Fruit fly (Drosophila melanogaster) whole organism, embryonic: ENCODE data around the gene CG17744.

Source experiments
- Ada2b ChIP-seq: fragments of 200-800 bp; sonication (Bioruptor generic); IDR thresholded peaks from 2 replicates; pipeline ENCODE4 v1.3.6; 2022; ENCODE audit warnings: missing biosample characterization, missing genetic modification characterization
- Antp ChIP-seq: fragments of 200-800 bp; sonication (Bioruptor generic); optimal IDR thresholded peaks from 3 replicates; lab custom pipeline; 2016; ENCODE audit warnings: missing biosample characterization, missing genetic modification characterization
- BEAF-32 ChIP-seq: fragments of 200-800 bp; sonication (Bioruptor generic); optimal IDR thresholded peaks from 3 replicates; lab custom pipeline; 2017; ENCODE audit warnings: missing biosample characterization, missing genetic modification characterization, mild to moderate bottlenecking, moderate library complexity, missing genetic modification reagents
- Bgb ChIP-seq: fragments of 200-800 bp; sonication (Bioruptor generic); IDR thresholded peaks from 2 replicates; pipeline ENCODE4 v1.3.6; 2022; ENCODE audit warnings: missing biosample characterization, missing genetic modification characterization; ENCODE audit not compliant: partially characterized antibody
- CG10209 ChIP-seq: fragments of 200-800 bp; sonication (Bioruptor generic); optimal IDR thresholded peaks from 3 replicates; lab custom pipeline; 2017; ENCODE audit warnings: missing biosample characterization, mild to moderate bottlenecking, missing genetic modification characterization, missing genetic modification reagents
- CG1024 ChIP-seq: fragments of 200-800 bp; sonication (Bioruptor generic); IDR thresholded peaks from 2 replicates; pipeline ENCODE4 v1.3.6; 2022; ENCODE audit warnings: missing biosample characterization, missing genetic modification characterization
- CG10654 ChIP-seq: fragments of 200-800 bp; sonication (Bioruptor generic); optimal IDR thresholded peaks from 2 replicates; lab custom pipeline; 2016; ENCODE audit warnings: missing biosample characterization, missing genetic modification characterization
- CG12104 ChIP-seq: fragments of 200-800 bp; sonication (Bioruptor generic); optimal IDR thresholded peaks from 3 replicates; lab custom pipeline; 2016; ENCODE audit warnings: missing biosample characterization, missing genetic modification characterization
- CG15269 ChIP-seq: fragments of 200-800 bp; sonication (Bioruptor generic); optimal IDR thresholded peaks from 2 replicates; lab custom pipeline; 2018; ENCODE audit warnings: missing biosample characterization, mild to moderate bottlenecking, missing genetic modification characterization, moderate library complexity
- CG1602 ChIP-seq: fragments of 200-800 bp; sonication (Bioruptor generic); optimal IDR thresholded peaks from 3 replicates; lab custom pipeline; 2016; ENCODE audit warnings: missing biosample characterization, missing genetic modification characterization
- CG18011 ChIP-seq: fragments of 200-800 bp; sonication (Bioruptor generic); optimal IDR thresholded peaks from 2 replicates; lab custom pipeline; 2017; ENCODE audit warnings: missing biosample characterization, missing genetic modification characterization, mild to moderate bottlenecking, moderate library complexity, missing genotype
- CG18262 ChIP-seq: fragments of 200-800 bp; optimal IDR thresholded peaks from 3 replicates; lab custom pipeline; 2019; ENCODE audit warnings: missing biosample characterization, mild to moderate bottlenecking, missing genetic modification characterization, moderate library complexity
- CG2199 ChIP-seq: fragments of 200-800 bp; sonication (Bioruptor generic); IDR thresholded peaks from 3 replicates; pipeline ENCODE4 v1.3.6; 2022; ENCODE audit warnings: missing biosample characterization, missing genetic modification characterization
- CG31388 ChIP-seq: fragments of 200-800 bp; sonication (Bioruptor generic); optimal IDR thresholded peaks from 2 replicates; lab custom pipeline; 2016; ENCODE audit warnings: missing biosample characterization, missing genetic modification characterization
- CG32767 ChIP-seq: fragments of 200-800 bp; sonication (Bioruptor generic); IDR thresholded peaks from 2 replicates; pipeline ENCODE4 v1.3.6; 2022; ENCODE audit warnings: missing biosample characterization, missing genetic modification characterization
- CG3407 ChIP-seq: fragments of 200-800 bp; sonication (Bioruptor generic); optimal IDR thresholded peaks from 2 replicates; lab custom pipeline; 2018; ENCODE audit warnings: missing biosample characterization, mild to moderate bottlenecking, missing genetic modification characterization
- CG42726 ChIP-seq: fragments of 200-800 bp; sonication (Bioruptor generic); IDR thresholded peaks from 2 replicates; pipeline ENCODE4 v1.3.6; 2022; ENCODE audit warnings: missing biosample characterization, missing genetic modification characterization; ENCODE audit not compliant: partially characterized antibody
- CG4404 ChIP-seq: fragments of 200-800 bp; sonication (Bioruptor generic); IDR thresholded peaks from 2 replicates; pipeline ENCODE4 v1.3.6; 2022; ENCODE audit warnings: missing biosample characterization, missing genetic modification characterization
- CG6689 ChIP-seq: fragments of 200-800 bp; sonication (Bioruptor generic); IDR thresholded peaks from 2 replicates; pipeline ENCODE4 v1.3.6; 2022; ENCODE audit warnings: missing biosample characterization, missing genetic modification characterization
- CG7556 ChIP-seq: fragments of 200-800 bp; sonication (Bioruptor generic); optimal IDR thresholded peaks from 2 replicates; lab custom pipeline; 2017; ENCODE audit warnings: missing biosample characterization, mild to moderate bottlenecking, missing genetic modification characterization
- CG8924 ChIP-seq: fragments of 200-800 bp; optimal IDR thresholded peaks from 3 replicates; lab custom pipeline; 2019; ENCODE audit warnings: missing biosample characterization, mild to moderate bottlenecking, missing genetic modification characterization, moderate library complexity
- Lhr ChIP-seq: fragments of 200-800 bp; sonication (Bioruptor generic); optimal IDR thresholded peaks from 3 replicates; lab custom pipeline; 2017; ENCODE audit warnings: mild to moderate bottlenecking, missing biosample characterization, missing genetic modification reagents, missing genetic modification characterization
- Max ChIP-seq: fragments of 200-800 bp; sonication (Bioruptor generic); optimal IDR thresholded peaks from 2 replicates; lab custom pipeline; 2016; ENCODE audit warnings: missing biosample characterization, mild to moderate bottlenecking, missing genetic modification characterization
- Mes4 ChIP-seq: fragments of 200-800 bp; sonication (Bioruptor generic); optimal IDR thresholded peaks from 2 replicates; lab custom pipeline; 2016; ENCODE audit warnings: missing biosample characterization, missing genetic modification characterization
- NC2β ChIP-seq: fragments of 200-800 bp; sonication (Bioruptor generic); optimal IDR thresholded peaks from 2 replicates; lab custom pipeline; 2016; ENCODE audit warnings: missing biosample characterization, missing genetic modification characterization
- Nf-YB ChIP-seq: fragments of 200-800 bp; sonication (Bioruptor generic); optimal IDR thresholded peaks from 3 replicates; lab custom pipeline; 2019; ENCODE audit warnings: missing biosample characterization, mild to moderate bottlenecking, missing genetic modification characterization, moderate library complexity
- Rfx ChIP-seq: fragments of 200-800 bp; sonication (Bioruptor generic); IDR thresholded peaks from 2 replicates; pipeline ENCODE4 v1.3.6; 2022; ENCODE audit warnings: missing biosample characterization, missing genetic modification characterization
- Six4 ChIP-seq: fragments of 200-800 bp; sonication (Bioruptor generic); optimal IDR thresholded peaks from 2 replicates; lab custom pipeline; 2016; ENCODE audit warnings: missing biosample characterization, missing genetic modification characterization
- Sox102F ChIP-seq: fragments of 200-800 bp; sonication (Bioruptor generic); optimal IDR thresholded peaks from 2 replicates; lab custom pipeline; 2018; ENCODE audit warnings: missing biosample characterization, mild to moderate bottlenecking, missing genetic modification characterization, moderate library complexity
- Xbp1 ChIP-seq: fragments of 200-800 bp; sonication (Bioruptor generic); optimal IDR thresholded peaks from 3 replicates; lab custom pipeline; 2016; ENCODE audit warnings: missing biosample characterization, mild to moderate bottlenecking, missing genetic modification characterization
- ato ChIP-seq: fragments of 200-800 bp; sonication (Bioruptor generic); IDR thresholded peaks from 2 replicates; pipeline ENCODE4 v1.3.6; 2022; ENCODE audit warnings: missing biosample characterization, missing genetic modification characterization; ENCODE audit not compliant: partially characterized antibody
- az2 ChIP-seq: fragments of 200-800 bp; sonication (Bioruptor generic); optimal IDR thresholded peaks from 3 replicates; lab custom pipeline; 2016; ENCODE audit warnings: missing biosample characterization, missing genetic modification characterization
- cg ChIP-seq: fragments of 200-800 bp; sonication (Bioruptor generic); optimal IDR thresholded peaks from 3 replicates; lab custom pipeline; 2019; ENCODE audit warnings: missing biosample characterization, mild to moderate bottlenecking, missing genetic modification characterization, moderate library complexity
- emc ChIP-seq: fragments of 200-800 bp; sonication (Bioruptor generic); optimal IDR thresholded peaks from 2 replicates; lab custom pipeline; 2016; ENCODE audit warnings: missing biosample characterization, missing genetic modification characterization
- en ChIP-seq: fragments of 200-800 bp; sonication (Bioruptor generic); optimal IDR thresholded peaks from 2 replicates; lab custom pipeline; 2016; ENCODE audit warnings: missing biosample characterization, missing genetic modification characterization
- eve ChIP-seq, 2 experiments: fragments of >200 bp; optimal IDR thresholded peaks; 2 replicates each; lab custom pipeline; 2017; ENCODE audit warnings: missing biosample characterization in 2 of 2, missing genetic modification characterization in 2 of 2
- exex ChIP-seq: fragments of 200-800 bp; sonication (Bioruptor generic); optimal IDR thresholded peaks from 4 replicates; lab custom pipeline; 2018; ENCODE audit warnings: missing biosample characterization, mild to moderate bottlenecking, missing genetic modification characterization, moderate library complexity
- fd64A ChIP-seq: fragments of 200-800 bp; sonication (Bioruptor generic); optimal IDR thresholded peaks from 3 replicates; lab custom pipeline; 2018; ENCODE audit warnings: missing biosample characterization, mild to moderate bottlenecking, missing genetic modification characterization
- fru ChIP-seq: fragments of >200 bp; optimal IDR thresholded peaks from 2 replicates; lab custom pipeline; 2017
- inv ChIP-seq: fragments of 200-800 bp; sonication (Bioruptor generic); IDR thresholded peaks from 2 replicates; pipeline ENCODE4 v1.3.6; 2022; ENCODE audit warnings: missing biosample characterization, missing genetic modification characterization; ENCODE audit not compliant: partially characterized antibody
- jing ChIP-seq: fragments of 200-800 bp; sonication (Bioruptor generic); optimal IDR thresholded peaks from 2 replicates; lab custom pipeline; 2018; ENCODE audit warnings: missing biosample characterization, mild to moderate bottlenecking, missing genetic modification characterization
- ken ChIP-seq: fragments of 200-800 bp; sonication (Bioruptor generic); IDR thresholded peaks from 3 replicates; pipeline ENCODE4 v1.3.6; 2022; ENCODE audit warnings: missing biosample characterization, missing genetic modification characterization
- luna ChIP-seq: fragments of 200-800 bp; sonication (Bioruptor generic); optimal IDR thresholded peaks from 2 replicates; lab custom pipeline; 2016; ENCODE audit warnings: missing biosample characterization, missing genetic modification characterization
- nau ChIP-seq: fragments of 200-800 bp; sonication (Bioruptor generic); optimal IDR thresholded peaks from 3 replicates; lab custom pipeline; 2017; ENCODE audit warnings: missing biosample characterization, mild to moderate bottlenecking, missing genetic modification characterization, missing genetic modification reagents
- onecut ChIP-seq: fragments of 200-800 bp; sonication (Bioruptor generic); IDR thresholded peaks from 2 replicates; pipeline ENCODE4 v1.3.6; 2022; ENCODE audit warnings: missing biosample characterization, missing genetic modification characterization
- org-1 ChIP-seq: fragments of 200-800 bp; sonication (Bioruptor generic); optimal IDR thresholded peaks from 2 replicates; lab custom pipeline; 2017; ENCODE audit warnings: missing biosample characterization, missing genetic modification characterization
- pita ChIP-seq: fragments of 200-800 bp; sonication (Bioruptor generic); optimal IDR thresholded peaks from 2 replicates; lab custom pipeline; 2017; ENCODE audit warnings: missing biosample characterization, mild to moderate bottlenecking, missing genetic modification characterization
- seq ChIP-seq: fragments of 200-800 bp; sonication (Bioruptor generic); IDR thresholded peaks from 2 replicates; pipeline ENCODE4 v1.3.6; 2022; ENCODE audit warnings: missing biosample characterization, missing genetic modification characterization
- tap ChIP-seq: fragments of 200-800 bp; optimal IDR thresholded peaks from 3 replicates; lab custom pipeline; 2019; ENCODE audit warnings: missing biosample characterization, mild to moderate bottlenecking, missing genetic modification characterization, moderate library complexity
- trh ChIP-seq: fragments of 200-800 bp; sonication (Bioruptor generic); optimal IDR thresholded peaks from 2 replicates; lab custom pipeline; 2016; ENCODE audit warnings: missing biosample characterization, missing genetic modification characterization
- tx ChIP-seq: fragments of 200-800 bp; sonication (Bioruptor generic); optimal IDR thresholded peaks from 2 replicates; lab custom pipeline; 2016; ENCODE audit warnings: missing biosample characterization, missing genetic modification characterization
- zfh1 ChIP-seq: fragments of 200-800 bp; sonication (Bioruptor generic); IDR thresholded peaks from 3 replicates; pipeline ENCODE4 v1.3.6; 2022; ENCODE audit warnings: missing biosample characterization, missing genetic modification characterization

The CG17744 gene

dm6 chr3L:7008351-7008750 is 18.2 kb downstream of the CG17744 start (continued):
- TF ChIP-seq Lhr (GFP tag; lab: Kevin White, UChicago) (peak; percentile 62), CG8924 (tag; lab: Kevin White, UChicago) (peak; percentile 89), cg (no peak), CG7556 (GFP tag; lab: Kevin White, UChicago) (peak; percentile 91), pita (GFP tag; lab: Kevin White, UChicago) (no peak), trh (GFP tag; lab: Kevin White, UChicago) (peak; percentile 55), CG32767 (peak; percentile 61), CG18011 (no peak), CG12104 (GFP tag; lab: Kevin White, UChicago) (peak; percentile 87), org-1 (peak; percentile 65), az2 (GFP tag; lab: Kevin White, UChicago) (peak; percentile 79), nau (GFP tag; lab: Kevin White, UChicago) (peak; percentile 67), ken (GFP tag; lab: Robert Waterston, UW) (no peak), Nf-YB (GFP tag; lab: Kevin White, UChicago) (peak; percentile 77), Mes4 (GFP tag; lab: Kevin White, UChicago) (peak; percentile 29), CG31388 (GFP tag; lab: Kevin White, UChicago) (no peak), zfh1 (peak; percentile 43; the same call in 2 of the 3 replicates), ato (GFP tag; lab: Robert Waterston, UW) (no peak), emc (no peak), BEAF-32 (no peak), CG10654 (GFP tag; lab: Kevin White, UChicago) (peak; percentile 73), exex (tag; lab: Kevin White, UChicago) (peak; percentile 42), Rfx (GFP tag; lab: Robert Waterston, UW) (peak; percentile 63), CG4404 (GFP tag; lab: Robert Waterston, UW) (no peak), inv (no peak), CG10209 (GFP tag; lab: Kevin White, UChicago) (peak; percentile 87), NC2β (GFP tag; lab: Kevin White, UChicago) (no peak), tx (GFP tag; lab: Kevin White, UChicago) (peak; percentile 28), seq (GFP tag; lab: Robert Waterston, UW) (peak; percentile 58; the same call in 1 of the 2 replicates), luna (no peak), onecut (GFP tag; lab: Robert Waterston, UW) (peak; percentile 63), Xbp1 (GFP tag; lab: Kevin White, UChicago) (peak; percentile 80), jing (GFP tag; lab: Kevin White, UChicago) (peak; percentile 36), CG42726 (GFP tag; lab: Robert Waterston, UW) (no peak), CG6689 (GFP tag; lab: Robert Waterston, UW) (peak; percentile 81), CG3407 (GFP tag; lab: Kevin White, UChicago) (peak; percentile 55), Bgb (no peak), fru (lab: Kevin White, UChicago) (no peak), Max (GFP tag; lab: Kevin White, UChicago) (peak; percentile 58), CG1024 (no peak), CG1602 (GFP tag; lab: Kevin White, UChicago) (peak; percentile 66), Sox102F (peak; percentile 95), CG2199 (GFP tag; lab: Robert Waterston, UW) (no peak), CG15269 (tag; lab: Kevin White, UChicago) (peak; percentile 93), fd64A (GFP tag; lab: Kevin White, UChicago) (no peak), tap (tag; lab: Kevin White, UChicago) (peak; percentile 83), Antp (GFP tag; lab: Kevin White, UChicago) (no peak), en (GFP tag; lab: Kevin White, UChicago) (no peak), eve (GFP tag; optimal IDR thresholded peaks at IDR 0.05; lab: Kevin White, UChicago) (peak in 1 of 2 experiments; percentile 89), CG18262 (tag; lab: Kevin White, UChicago) (peak; percentile 88), Ada2b (GFP tag; lab: Robert Waterston, UW) (peak; percentile 70), Six4 (GFP tag; lab: Kevin White, UChicago) (peak; percentile 77)
